Worm (Caenorhabditis elegans): ENCODE measurements around the gene ZK1128.1.

ZK1128.1 gene

DNA sequence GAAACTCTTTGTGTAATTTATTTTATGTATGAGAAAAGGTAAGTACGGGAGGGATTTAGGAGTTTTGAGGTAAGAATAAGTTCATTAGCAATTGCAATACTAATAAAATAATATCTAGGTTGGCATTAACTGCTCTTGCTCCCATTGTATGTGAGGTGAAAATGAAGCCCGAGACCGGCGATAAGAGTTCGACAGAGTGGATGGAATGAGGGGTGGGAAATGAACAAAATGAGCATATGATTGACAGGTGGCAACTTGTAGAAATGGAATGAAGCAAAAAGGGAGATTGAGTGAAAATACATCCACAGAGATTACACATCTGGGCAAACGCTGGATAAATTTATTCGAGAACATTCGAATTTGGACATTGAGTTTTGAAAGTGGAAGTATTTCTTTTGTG lies 35.8 kb downstream of the ZK1128.1 start:
- TF ChIP-seq ttx-3 (tag; optimal IDR thresholded peaks at IDR 0.05) (no peak), rnt-1 (tag; optimal IDR thresholded peaks at IDR 0.05) (no peak), ceh-22 (tag; optimal IDR thresholded peaks at IDR 0.05) (no peak), eyg-1 (tag; optimal IDR thresholded peaks at IDR 0.05) (no peak), pat-9 (tag; optimal IDR thresholded peaks at IDR 0.05) (no peak), sox-2 (GFP tag; IDR thresholded peaks at IDR 0.05) (no peak), K09A11.1 (tag; optimal IDR thresholded peaks at IDR 0.05; ENCODE audit: insufficient read depth) (no peak)

DNA sequence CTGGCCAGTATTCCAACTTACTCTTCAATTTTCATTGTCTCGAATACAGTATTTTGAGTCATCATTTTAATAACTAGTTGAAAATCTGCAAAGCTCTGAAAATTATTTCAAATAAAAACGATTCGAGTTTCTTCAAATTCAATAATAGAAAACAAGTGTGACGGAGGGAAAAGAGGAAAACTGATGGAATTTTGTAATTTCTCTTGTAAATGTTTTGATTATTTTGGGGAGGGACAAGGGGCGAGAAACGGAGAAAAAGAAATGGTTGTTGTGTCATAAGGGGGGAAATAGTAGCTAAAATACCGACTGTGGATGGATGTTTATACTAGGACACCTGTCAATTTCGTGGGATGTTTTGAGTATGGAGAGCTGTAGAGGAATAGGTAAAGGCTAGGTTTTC lies 36.4 kb downstream of the ZK1128.1 start, which contains the start of gene T16G12.9:
TSS of gene T16G12.9 (minus strand) at position 101 of the 400 bp plus-strand sequence.
- TF ChIP-seq unc-55 (GFP tag; optimal IDR thresholded peaks at IDR 0.05) (no peak), che-1 (tag; optimal IDR thresholded peaks at IDR 0.05) (no peak), dmd-4 (tag; optimal IDR thresholded peaks at IDR 0.05; ENCODE audit: borderline replicate concordance) (no peak), syd-9 (tag; optimal IDR thresholded peaks at IDR 0.05) (no peak), nfya-1 (tag; optimal IDR thresholded peaks at IDR 0.05) (no peak), ceh-45 (GFP tag; IDR thresholded peaks at IDR 0.05) (no peak), fkh-6 (tag; optimal IDR thresholded peaks at IDR 0.05) (no peak), pat-9 (tag; optimal IDR thresholded peaks at IDR 0.05) (no peak), sox-4 (tag; optimal IDR thresholded peaks at IDR 0.05) (no peak), zip-5 (tag; optimal IDR thresholded peaks at IDR 0.05) (no peak), ceh-19 (GFP tag; optimal IDR thresholded peaks at IDR 0.05) (no peak), ceh-9 (tag; optimal IDR thresholded peaks at IDR 0.05) (no peak), pros-1 (tag; optimal IDR thresholded peaks at IDR 0.05) (no peak), pha-4 (tag; optimal IDR thresholded peaks at IDR 0.05) (no peak), ets-4 (tag; optimal IDR thresholded peaks at IDR 0.05) (no peak), ceh-14 (tag; optimal IDR thresholded peaks at IDR 0.05) (no peak), unc-42 (tag; optimal IDR thresholded peaks at IDR 0.05) (no peak)

DNA sequence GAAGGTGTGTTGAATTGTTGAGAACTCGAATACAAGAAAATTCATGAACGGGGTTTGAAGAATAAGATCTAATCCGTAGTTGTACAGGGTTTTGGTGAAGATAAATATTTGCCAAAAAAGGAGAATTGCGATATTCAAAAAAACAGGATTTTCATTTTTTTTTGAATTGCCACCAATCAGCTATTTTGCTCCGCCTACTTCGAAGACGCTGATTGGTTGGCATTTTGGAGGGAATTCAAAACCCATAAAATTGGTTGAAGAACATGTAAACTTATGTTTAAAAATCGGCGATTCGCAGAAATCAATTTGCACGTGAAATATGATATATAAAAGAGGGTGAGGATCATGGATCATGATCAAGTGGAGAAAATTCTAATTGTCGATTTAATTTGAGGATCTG lies 38.5 kb downstream of the ZK1128.1 start:
- TF ChIP-seq fax-1 (tag; optimal IDR thresholded peaks at IDR 0.05), result no peak
- TF ChIP-seq dve-1 (tag; optimal IDR thresholded peaks at IDR 0.05), result no peak
- TF ChIP-seq nfya-1 (tag; optimal IDR thresholded peaks at IDR 0.05), result peak; percentile 87

DNA sequence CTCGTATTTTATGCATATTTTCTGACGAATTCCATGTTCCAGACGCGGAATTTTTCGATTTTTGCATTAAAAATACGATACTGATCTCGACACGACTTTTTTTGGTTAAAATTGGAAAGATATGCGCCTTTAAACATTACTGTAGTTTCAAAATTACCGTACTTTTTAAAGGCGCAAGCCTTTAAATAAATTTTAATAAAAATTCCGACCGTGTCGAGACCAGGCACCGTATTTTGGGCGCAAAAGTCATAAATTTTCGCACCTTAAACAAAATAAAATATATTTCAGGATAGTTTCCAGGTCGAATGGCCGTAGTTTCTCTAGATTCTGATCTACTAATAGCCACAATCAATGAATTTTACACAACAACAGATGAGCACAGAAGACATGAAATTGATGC lies 45.3 kb downstream of the ZK1128.1 start, which contains the start of gene T16G12.6:
TSS of gene T16G12.6 (plus strand) at position 301 of the 400 bp plus-strand sequence.
- no peak for TF ChIP-seq K09A11.1 (tag; optimal IDR thresholded peaks at IDR 0.05; ENCODE audit: insufficient read depth)

DNA sequence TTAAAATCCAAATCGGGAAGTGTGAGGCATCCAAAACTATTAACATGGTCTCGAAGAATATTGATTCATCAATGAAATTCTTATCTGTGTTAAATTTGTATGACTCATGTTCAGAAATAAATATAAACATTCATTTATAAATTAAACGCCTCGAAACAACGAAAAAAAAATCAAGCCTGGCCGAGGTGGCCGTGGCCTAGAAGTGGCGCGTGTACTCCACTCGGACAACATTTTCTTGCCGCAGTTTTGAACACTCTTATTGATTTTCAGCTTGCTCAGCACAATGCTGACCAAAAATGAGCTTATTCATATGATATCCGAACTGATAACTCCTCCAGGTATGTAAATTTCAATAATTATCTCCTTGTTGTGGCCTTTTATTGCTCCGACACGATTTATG lies 50.4 kb downstream of the ZK1128.1 start, which contains the start of gene ekl-6:
TSS of gene ekl-6 (plus strand) at position 265 of the 400 bp plus-strand sequence.
- TF ChIP-seq fkh-10 (GFP tag; optimal IDR thresholded peaks at IDR 0.05), result no peak
- TF ChIP-seq ttx-3 (tag; optimal IDR thresholded peaks at IDR 0.05), result no peak
- TF ChIP-seq hlh-6 (tag; optimal IDR thresholded peaks at IDR 0.05), result no peak
- no peak for TF ChIP-seq hlh-15 (tag; optimal IDR thresholded peaks at IDR 0.05)
- TF ChIP-seq eyg-1 (tag; optimal IDR thresholded peaks at IDR 0.05), result no peak
- TF ChIP-seq ceh-9 (tag; optimal IDR thresholded peaks at IDR 0.05), result no peak
- TF ChIP-seq ceh-2 (tag; optimal IDR thresholded peaks at IDR 0.05), result peak; percentile 90
- TF ChIP-seq lin-11 (tag; optimal IDR thresholded peaks at IDR 0.05), result no peak
- no peak for TF ChIP-seq T23F11.4 (GFP tag; optimal IDR thresholded peaks at IDR 0.05)
- TF ChIP-seq fax-1 (tag; optimal IDR thresholded peaks at IDR 0.05), result peak; percentile 11
- no peak for TF ChIP-seq nhr-232 (tag; optimal IDR thresholded peaks at IDR 0.05)
- TF ChIP-seq ceh-19 (GFP tag; optimal IDR thresholded peaks at IDR 0.05), result no peak
- TF ChIP-seq che-1 (tag; optimal IDR thresholded peaks at IDR 0.05), result no peak
- no peak for TF ChIP-seq pha-2 (tag; optimal IDR thresholded peaks at IDR 0.05)
- TF ChIP-seq ztf-16 (tag; optimal IDR thresholded peaks at IDR 0.05), result no peak
- TF ChIP-seq gmeb-2 (tag; optimal IDR thresholded peaks at IDR 0.05), result no peak
- no peak for TF ChIP-seq ceh-30 (tag; optimal IDR thresholded peaks at IDR 0.05)
- no peak for TF ChIP-seq hlh-30 (tag; optimal IDR thresholded peaks at IDR 0.05; ENCODE audit: insufficient read depth)
- no peak for TF ChIP-seq unc-42 (tag; optimal IDR thresholded peaks at IDR 0.05)
- no peak for TF ChIP-seq elt-4 (tag; optimal IDR thresholded peaks at IDR 0.05)
- no peak for TF ChIP-seq syd-9 (tag; optimal IDR thresholded peaks at IDR 0.05)
- TF ChIP-seq sox-4 (tag; optimal IDR thresholded peaks at IDR 0.05), result no peak
- TF ChIP-seq madf-2 (tag; optimal IDR thresholded peaks at IDR 0.05), result no peak
- no peak for TF ChIP-seq pha-4 (tag; optimal IDR thresholded peaks at IDR 0.05)
- peak; percentile 14 for TF ChIP-seq unc-86 (tag; optimal IDR thresholded peaks at IDR 0.05)
- no peak for TF ChIP-seq ceh-18 (tag; optimal IDR thresholded peaks at IDR 0.05)
- TF ChIP-seq odd-2 (tag; optimal IDR thresholded peaks at IDR 0.05), result no peak
- no peak for TF ChIP-seq dmd-4 (tag; optimal IDR thresholded peaks at IDR 0.05; ENCODE audit: borderline replicate concordance)
- no peak for TF ChIP-seq Y22D7AL.16 (tag; optimal IDR thresholded peaks at IDR 0.05)
